Worm (Caenorhabditis elegans): ENCODE results near the gene C04A11.1.
A peak's percentile ranks its signal among the peaks of the same experiment; 100 is the strongest.

The C04A11.1 gene

DNA sequence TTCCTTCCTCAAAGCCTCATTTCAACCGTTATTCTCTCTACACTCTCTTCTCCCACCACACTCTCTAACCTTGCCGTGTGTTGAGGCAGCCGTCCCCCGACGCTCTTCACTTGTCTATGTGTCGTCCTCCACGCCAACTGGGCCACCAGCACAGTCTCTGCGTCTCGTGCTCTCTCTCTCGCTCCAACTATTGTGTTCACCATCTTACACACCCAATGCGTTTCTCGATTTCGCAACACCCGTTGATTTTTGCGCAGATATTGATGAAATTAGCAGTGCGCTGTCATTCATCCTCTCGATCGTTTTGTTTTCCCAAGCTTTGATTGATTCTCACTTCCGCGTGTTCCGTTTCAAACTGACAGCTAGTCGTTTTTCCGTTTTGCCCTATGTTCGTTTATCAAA, 26.8 kb downstream of the C04A11.1 start (continued):
- TF ChIP-seq hlh-11 (tag; optimal IDR thresholded peaks at IDR 0.05) (peak; percentile 73), nhr-42 (GFP tag; IDR thresholded peaks at IDR 0.05) (no peak), ceh-82 (tag; optimal IDR thresholded peaks at IDR 0.05) (no peak), F10B5.3 (tag; optimal IDR thresholded peaks at IDR 0.05) (peak; percentile 59), php-3 (GFP tag; IDR thresholded peaks at IDR 0.05) (no peak), arid-1 (GFP tag; conservative IDR thresholded peaks at IDR 0.05) (no peak), dmd-6 (GFP tag; IDR thresholded peaks at IDR 0.05) (peak; percentile 55), D1046.2 (GFP tag; IDR thresholded peaks at IDR 0.05) (no peak), madf-5 (GFP tag; IDR thresholded peaks at IDR 0.05) (no peak), nhr-25 (tag; optimal IDR thresholded peaks at IDR 0.05; ENCODE audit: borderline replicate concordance, insufficient read depth) (peak; percentile 7), fkh-10 (GFP tag; optimal IDR thresholded peaks at IDR 0.05) (peak; percentile 14), snpc-1.2 (GFP tag; IDR thresholded peaks at IDR 0.05) (no peak), unc-130 (GFP tag; optimal IDR thresholded peaks at IDR 0.05) (no peak), unc-39 (tag; optimal IDR thresholded peaks at IDR 0.05) (no peak), jun-1 (tag; optimal IDR thresholded peaks at IDR 0.05) (peak; percentile 6), lin-29 (GFP tag; IDR thresholded peaks at IDR 0.05) (no peak), spr-1 (tag; optimal IDR thresholded peaks at IDR 0.05) (peak; percentile 44), tag-97 (GFP tag; IDR thresholded peaks at IDR 0.05) (no peak), mep-1 (tag; optimal IDR thresholded peaks at IDR 0.05) (peak; percentile 72), T26A8.4 (GFP tag; IDR thresholded peaks at IDR 0.05) (peak; percentile 55; the same call in 1 of the 2 replicates), set-16 (GFP tag; IDR thresholded peaks at IDR 0.05) (peak; percentile 35; the same call in 1 of the 2 replicates), mxl-3 (GFP tag; optimal IDR thresholded peaks at IDR 0.05) (peak; percentile 81), daf-16 (GFP tag; optimal IDR thresholded peaks at IDR 0.05) (no peak), daf-16 (tag; optimal IDR thresholded peaks at IDR 0.05) (peak; percentile 27), mes-2 (tag; optimal IDR thresholded peaks at IDR 0.05; ENCODE audit: poor library complexity, severe bottlenecking) (peak; percentile 64), mdl-1 (tag; optimal IDR thresholded peaks at IDR 0.05) (peak in 1 of 2 experiments; percentile 68), ZK337.2 (GFP tag; IDR thresholded peaks at IDR 0.05) (no peak), hlh-30 (tag; optimal IDR thresholded peaks at IDR 0.05; ENCODE audit: insufficient read depth) (peak; percentile 58), Y48G9A.11 (GFP tag; IDR thresholded peaks at IDR 0.05) (no peak), ctbp-1 (GFP tag; IDR thresholded peaks at IDR 0.05) (0 out of 2 replicates have a peak, but pooled peaks have one; percentile 50), unc-62 (GFP tag; optimal IDR thresholded peaks at IDR 0.05 in 1 of 2) (peak in 1 of 2 experiments; percentile 98), unc-62 (tag; optimal IDR thresholded peaks at IDR 0.05) (no peak), aha-1 (tag) (peak; percentile 96), daf-19 (GFP tag; conservative IDR thresholded peaks at IDR 0.05) (no peak), lsy-2 (tag; optimal IDR thresholded peaks at IDR 0.05) (peak in 1 of 2 experiments; percentile 43), zag-1 (tag; optimal IDR thresholded peaks at IDR 0.05) (peak; percentile 7)

DNA sequence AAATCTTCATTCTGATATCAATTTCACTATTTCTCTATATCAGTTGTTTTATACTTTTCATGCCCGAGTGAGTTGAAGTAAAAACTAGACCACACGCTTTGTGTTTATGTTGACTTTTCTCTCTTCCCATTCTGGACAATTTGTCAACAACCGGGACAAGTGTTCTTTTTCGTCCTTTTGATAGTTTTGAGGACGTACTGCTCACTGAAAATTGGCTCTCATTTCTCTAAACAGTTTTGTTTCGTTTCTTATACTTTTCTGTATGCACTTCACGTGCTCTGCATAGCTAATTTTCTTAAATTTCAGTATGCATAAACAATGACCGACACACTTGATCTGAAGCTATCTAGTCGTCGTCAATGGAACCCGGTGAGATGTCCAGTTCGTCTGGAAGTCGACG, 27.3 kb downstream of the C04A11.1 start, which contains the start of gene adm-2:
Gene adm-2, plus strand, starts transcription at position 301 of the 400 bp plus-strand sequence.
- TF ChIP-seq nhr-76 (tag; optimal IDR thresholded peaks at IDR 0.05) (no peak), daf-16 (GFP tag; optimal IDR thresholded peaks at IDR 0.05) (no peak), daf-16 (tag; optimal IDR thresholded peaks at IDR 0.05) (peak; percentile 39), mxl-2 (GFP tag; conservative IDR thresholded peaks at IDR 0.05) (no peak)

- TF ChIP-seq F44E2.7 (GFP tag; IDR thresholded peaks at IDR 0.05), result no peak
- TF ChIP-seq rbr-2 (tag; optimal IDR thresholded peaks at IDR 0.05), result no peak
- TF ChIP-seq snpc-4 (tag; optimal IDR thresholded peaks at IDR 0.05), result peak; percentile 52
- TF ChIP-seq ceh-28 (tag; optimal IDR thresholded peaks at IDR 0.05), result no peak
- no peak for TF ChIP-seq nhr-41 (GFP tag; IDR thresholded peaks at IDR 0.05)
- TF ChIP-seq lsy-2 (tag; optimal IDR thresholded peaks at IDR 0.05), result no peak
- TF ChIP-seq hlh-30 (tag; optimal IDR thresholded peaks at IDR 0.05; ENCODE audit: insufficient read depth), result no peak
- no peak for TF ChIP-seq dmd-9 (GFP tag; IDR thresholded peaks at IDR 0.05)
Observed at ce11 chrX:13690333-13690732, 30.0 kb downstream of the C04A11.1 start.

Measured in whole organism, L4 larva.